Worm (Caenorhabditis elegans) whole organism, mixed stage, embryonic: ENCODE data around the gene spp-20.

ENCODE experiments used
- M03D4.4 ChIP-seq: sonication (generic microtip); optimal IDR thresholded peaks from 2 replicates; lab custom pipeline; 2017; ENCODE audit warnings: mild to moderate bottlenecking, missing genetic modification characterization, missing compliant biosample characterization
- bed-3 ChIP-seq: fragments of 200-800 bp; sonication (Bioruptor generic); optimal IDR thresholded peaks from 3 replicates; lab custom pipeline; 2018; ENCODE audit warnings: mild to moderate bottlenecking, missing genetic modification characterization, moderate library complexity, missing compliant biosample characterization
- blmp-1 ChIP-seq: fragments of 150-350 bp; optimal IDR thresholded peaks from 2 replicates; lab custom pipeline; 2014; ENCODE audit warnings: missing biosample characterization, missing genetic modification characterization
- ceh-39 ChIP-seq: fragments of 150-350 bp; optimal IDR thresholded peaks from 2 replicates; lab custom pipeline; 2014; ENCODE audit warnings: missing biosample characterization, missing genetic modification characterization
- ceh-43 ChIP-seq: fragments of 200-800 bp; sonication (Bioruptor generic); optimal IDR thresholded peaks from 2 replicates; lab custom pipeline; 2018; ENCODE audit warnings: mild to moderate bottlenecking, missing genetic modification characterization, moderate library complexity, missing compliant biosample characterization
- ces-1 ChIP-seq: fragments of 150-350 bp; optimal IDR thresholded peaks from 2 replicates; lab custom pipeline; 2014; ENCODE audit warnings: missing biosample characterization, missing genetic modification reagents, missing genetic modification characterization
- cnd-1 ChIP-seq: fragments of 200-800 bp; sonication (Bioruptor generic); optimal IDR thresholded peaks from 2 replicates; lab custom pipeline; 2018; ENCODE audit warnings: mild to moderate bottlenecking, missing genetic modification characterization, missing compliant biosample characterization
- drap-1 ChIP-seq: fragments of 200-800 bp; sonication (Bioruptor generic); optimal IDR thresholded peaks from 3 replicates; lab custom pipeline; 2018; ENCODE audit warnings: mild to moderate bottlenecking, missing genetic modification characterization, missing compliant biosample characterization
- elt-1 ChIP-seq: sonication (generic microtip); optimal IDR thresholded peaks from 2 replicates; lab custom pipeline; 2017; ENCODE audit warnings: missing genetic modification characterization, mild to moderate bottlenecking, missing compliant biosample characterization, antibody characterized with exemption, moderate library complexity, borderline replicate concordance; ENCODE audit not compliant: insufficient read depth
- elt-3 ChIP-seq: fragments of 150-350 bp; optimal IDR thresholded peaks from 2 replicates; lab custom pipeline; 2014; ENCODE audit warnings: missing biosample characterization, missing genetic modification characterization
- flh-1 ChIP-seq: fragments of 200-800 bp; sonication (Bioruptor generic); optimal IDR thresholded peaks from 2 replicates; lab custom pipeline; 2018; ENCODE audit warnings: mild to moderate bottlenecking, missing genetic modification characterization, moderate library complexity, missing compliant biosample characterization
- ham-2 ChIP-seq: fragments of 200-800 bp; sonication (Bioruptor generic); optimal IDR thresholded peaks from 2 replicates; lab custom pipeline; 2018; ENCODE audit warnings: mild to moderate bottlenecking, missing genetic modification characterization, missing compliant biosample characterization
- lin-13 ChIP-seq: fragments of 150-350 bp; optimal IDR thresholded peaks from 2 replicates; lab custom pipeline; 2014; ENCODE audit warnings: missing biosample characterization, missing genetic modification characterization
- lin-32 ChIP-seq: fragments of 200-800 bp; sonication (Bioruptor generic); optimal IDR thresholded peaks from 2 replicates; lab custom pipeline; 2018; ENCODE audit warnings: mild to moderate bottlenecking, missing genetic modification characterization, missing compliant biosample characterization
- mab-5 ChIP-seq: fragments of 150-350 bp; optimal IDR thresholded peaks from 2 replicates; lab custom pipeline; 2014; ENCODE audit warnings: missing biosample characterization, missing genetic modification characterization
- mep-1 ChIP-seq: fragments of 150-350 bp; optimal IDR thresholded peaks from 2 replicates; lab custom pipeline; 2017; ENCODE audit warnings: missing biosample characterization, missing genetic modification reagents, missing genetic modification characterization, inconsistent platforms
- mls-2 ChIP-seq: sonication (generic microtip); optimal IDR thresholded peaks from 2 replicates; lab custom pipeline; 2016; ENCODE audit warnings: mild to moderate bottlenecking, missing genetic modification characterization, moderate library complexity, missing compliant biosample characterization
- nhr-12 ChIP-seq: fragments of 150-350 bp; optimal IDR thresholded peaks from 2 replicates; lab custom pipeline; 2014; ENCODE audit warnings: missing biosample characterization, missing genetic modification characterization
- nhr-2 ChIP-seq: fragments of 150-350 bp; optimal IDR thresholded peaks from 2 replicates; lab custom pipeline; 2014; ENCODE audit warnings: missing biosample characterization, missing genetic modification characterization
- nhr-28 ChIP-seq: fragments of 150-350 bp; optimal IDR thresholded peaks from 2 replicates; lab custom pipeline; 2014; ENCODE audit warnings: missing biosample characterization, missing genetic modification characterization
- sem-2 ChIP-seq: fragments of 200-800 bp; sonication (Bioruptor generic); optimal IDR thresholded peaks from 2 replicates; lab custom pipeline; 2018; ENCODE audit warnings: mild to moderate bottlenecking, missing genetic modification characterization, missing compliant biosample characterization
- snpc-4 ChIP-seq: fragments of 150-350 bp; optimal IDR thresholded peaks from 2 replicates; lab custom pipeline; 2014; ENCODE audit warnings: missing biosample characterization, missing genetic modification characterization
- sptf-1 ChIP-seq: sonication (generic microtip); optimal IDR thresholded peaks from 2 replicates; lab custom pipeline; 2017; ENCODE audit warnings: mild to moderate bottlenecking, missing genetic modification characterization, moderate library complexity, missing compliant biosample characterization
- tbx-8 ChIP-seq: fragments of 200-800 bp; sonication (Bioruptor generic); optimal IDR thresholded peaks from 2 replicates; lab custom pipeline; 2018; ENCODE audit warnings: mild to moderate bottlenecking, missing genetic modification characterization, moderate library complexity, missing compliant biosample characterization
- unc-120 ChIP-seq: sonication (generic microtip); optimal IDR thresholded peaks from 2 replicates; lab custom pipeline; 2017; ENCODE audit warnings: missing genetic modification characterization, missing compliant biosample characterization; ENCODE audit not compliant: poor library complexity, severe bottlenecking
- unc-39 ChIP-seq: fragments of 150-350 bp; optimal IDR thresholded peaks from 2 replicates; lab custom pipeline; 2014; ENCODE audit warnings: missing biosample characterization, missing genetic modification characterization
- unc-62 ChIP-seq: fragments of 150-350 bp; optimal IDR thresholded peaks from 2 replicates; lab custom pipeline; 2014; ENCODE audit warnings: missing biosample characterization, missing genetic modification reagents, missing genetic modification characterization
- zip-8 ChIP-seq: fragments of 150-350 bp; optimal IDR thresholded peaks from 2 replicates; lab custom pipeline; 2014; ENCODE audit warnings: missing biosample characterization, missing genetic modification characterization

The spp-20 gene

DNA sequence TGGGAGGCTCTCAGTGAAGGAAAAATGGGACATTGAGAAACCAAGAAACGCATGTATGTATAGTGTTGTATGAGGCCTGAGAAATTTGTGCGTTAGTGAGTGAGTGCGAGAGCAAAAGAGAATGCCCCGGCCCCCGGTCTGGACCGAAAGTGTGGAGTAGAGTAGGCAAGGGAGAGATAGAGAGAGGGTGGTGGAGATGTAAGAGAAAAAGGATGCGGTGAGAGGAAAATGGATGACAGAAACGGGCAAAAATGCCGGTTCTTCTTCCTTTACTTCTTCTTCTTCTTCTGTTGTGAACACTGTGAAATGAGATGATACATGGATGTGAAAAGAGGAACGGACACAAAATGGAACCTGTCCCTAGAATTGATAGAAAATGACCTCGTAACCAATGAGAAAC lies 19.7 kb downstream of the spp-20 start:
- TF ChIP-seq elt-3 (tag; lab: Kevin White, UChicago), result no peak
- TF ChIP-seq unc-120 (tag; lab: Kevin White, UChicago), result peak; percentile 12
- peak; percentile 44 for TF ChIP-seq sptf-1 (tag; lab: Kevin White, UChicago)

DNA sequence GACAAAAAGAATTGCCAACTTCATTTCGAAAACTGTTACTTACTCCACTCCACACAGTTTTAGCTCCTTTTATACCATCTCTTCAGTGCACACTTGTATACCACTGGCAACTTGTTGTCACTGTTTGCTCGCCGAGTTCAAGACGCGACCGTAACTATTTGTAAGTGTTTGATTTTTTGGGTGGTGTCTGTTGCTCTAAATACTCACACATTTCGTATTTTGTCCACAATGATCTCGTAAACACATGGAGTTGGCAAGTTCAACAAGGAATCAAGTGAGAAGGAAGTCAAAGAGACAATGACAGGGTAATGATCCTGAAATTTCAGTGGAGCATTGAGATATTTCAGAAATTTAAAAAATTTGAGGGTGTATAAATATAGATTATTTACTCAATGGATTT lies 25.0 kb downstream of the spp-20 start, which contains the start of gene hpo-26:
Gene hpo-26, minus strand, starts transcription at position 31 of the 400 bp plus-strand sequence.
- TF ChIP-seq elt-1 (no peak), nhr-12 (tag; lab: Kevin White, UChicago) (no peak), tbx-8 (GFP tag; lab: Kevin White, UChicago) (no peak), sptf-1 (tag; lab: Kevin White, UChicago) (no peak), lin-32 (no peak), nhr-28 (no peak), bed-3 (GFP tag; lab: Kevin White, UChicago) (no peak), sem-2 (no peak), ceh-43 (no peak), mep-1 (tag; lab: Kevin White, UChicago) (no peak), elt-3 (tag; lab: Kevin White, UChicago) (no peak)

DNA sequence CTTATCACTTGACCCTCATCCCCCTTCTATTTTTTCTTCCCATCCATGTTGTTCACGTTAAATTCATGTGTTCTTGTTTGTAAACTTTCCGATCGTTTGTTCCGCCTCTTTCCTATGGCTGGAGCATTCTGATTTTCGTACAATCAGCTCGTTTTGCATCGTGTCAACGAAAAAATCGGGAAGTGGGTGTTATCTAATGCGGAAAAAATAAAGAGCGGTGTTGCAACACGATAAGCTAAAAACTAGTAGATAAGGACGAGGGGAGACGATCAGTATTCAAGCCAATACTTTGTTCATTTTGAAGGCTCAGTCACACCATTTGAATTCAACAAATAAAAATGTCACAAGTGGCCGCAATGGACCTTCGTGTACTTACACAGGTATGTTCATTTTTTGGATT lies 33.2 kb downstream of the spp-20 start, which contains the start of gene acs-1:
Gene acs-1, plus strand, starts transcription at position 233 of the 400 bp plus-strand sequence.
- TF ChIP-seq nhr-2, result no peak
- TF ChIP-seq unc-62, result no peak

DNA sequence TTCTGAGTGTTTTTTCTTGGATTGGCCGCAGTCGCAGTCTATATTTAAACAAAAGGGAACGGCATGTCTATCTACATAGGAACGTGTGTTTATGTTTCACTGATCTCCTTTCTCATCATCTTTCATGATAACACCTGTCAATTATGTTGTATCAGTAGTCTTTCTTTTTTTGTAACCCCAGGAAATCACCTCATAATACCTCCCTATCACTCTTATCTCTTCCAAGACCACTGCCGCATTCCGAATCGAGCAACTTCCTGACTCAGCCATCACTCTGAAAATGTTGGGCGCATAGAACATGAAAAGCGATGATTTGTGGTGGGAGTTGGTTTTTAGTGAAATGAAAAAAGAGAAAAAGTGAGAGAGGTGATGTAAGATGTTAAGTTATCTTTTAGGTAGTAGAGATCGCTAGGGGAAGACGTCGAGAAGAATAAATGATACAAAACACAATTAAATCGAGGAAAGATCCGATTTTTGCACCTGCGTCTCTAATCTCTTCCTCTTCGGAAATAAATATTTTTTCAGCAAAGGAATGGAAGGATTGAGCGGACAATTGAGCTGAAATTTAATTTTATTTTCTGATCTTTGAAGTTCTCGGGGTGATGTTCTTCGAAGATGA lies 35.0 kb downstream of the spp-20 start:
- TF ChIP-seq flh-1, result no peak
- TF ChIP-seq bed-3 (GFP tag; lab: Kevin White, UChicago), result no peak
- TF ChIP-seq snpc-4 (tag; lab: Kevin White, UChicago), result no peak
- TF ChIP-seq sptf-1 (tag; lab: Kevin White, UChicago), result no peak
- no peak for TF ChIP-seq unc-39 (tag; lab: Kevin White, UChicago)
- no peak for TF ChIP-seq M03D4.4 (tag; lab: Kevin White, UChicago)

DNA sequence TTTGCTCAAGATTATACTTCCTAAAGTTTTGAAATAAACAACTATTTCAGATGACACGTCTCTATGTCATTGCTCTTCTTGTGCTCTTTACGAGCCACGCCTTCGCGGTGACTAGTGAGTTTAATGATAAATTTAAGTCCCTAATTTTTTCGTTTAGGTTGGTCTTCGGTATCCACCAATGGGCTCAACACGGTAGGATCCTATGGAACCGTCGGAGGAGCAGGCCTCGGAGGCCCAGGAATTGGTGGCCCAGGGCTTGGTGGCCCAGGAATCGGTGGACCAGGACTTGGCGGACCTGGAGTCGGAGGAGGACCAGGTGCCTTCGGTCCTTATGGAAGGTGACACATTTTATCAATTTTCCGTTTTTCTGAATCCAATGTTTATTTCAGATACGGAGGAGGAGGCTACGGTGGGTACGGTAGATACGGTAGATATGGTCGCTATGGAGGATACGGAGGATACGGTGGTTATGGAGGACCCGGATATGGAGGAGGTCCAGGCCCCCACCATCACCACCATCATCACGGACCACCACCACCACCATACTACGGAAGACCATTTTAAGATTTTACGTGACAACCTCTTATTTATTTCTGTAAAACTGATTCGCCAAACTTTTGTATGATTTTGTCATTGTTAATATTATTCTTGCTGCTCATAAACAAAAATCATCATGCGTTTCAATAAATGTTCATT lies 37.5 kb downstream of the spp-20 start, which contains the start of the genes F46E10.2 and F46E10.18:
Gene F46E10.2, plus strand, starts transcription at position 51 of the 696 bp plus-strand sequence.
Gene F46E10.18, plus strand, starts transcription at position 646 of the 696 bp plus-strand sequence.
- TF ChIP-seq ces-1 (GFP tag; lab: Kevin White, UChicago) (no peak), drap-1 (GFP tag; lab: Kevin White, UChicago) (no peak), unc-120 (tag; lab: Kevin White, UChicago) (no peak), mab-5 (tag; lab: Kevin White, UChicago) (no peak), ham-2 (no peak)

DNA sequence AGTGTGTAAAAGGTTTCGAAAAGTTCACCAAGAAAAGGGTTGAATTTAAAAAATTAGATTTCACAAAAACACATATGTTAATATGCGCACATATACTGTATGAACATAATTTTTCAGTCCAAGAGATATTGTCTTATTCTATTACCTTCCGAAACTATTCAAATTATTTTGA lies 39.9 kb downstream of the spp-20 start, which contains the start of gene F46E10.3:
Gene F46E10.3, plus strand, starts transcription at position 73 of the 172 bp plus-strand sequence.
- no peak for TF ChIP-seq tbx-8 (GFP tag; lab: Kevin White, UChicago)
- no peak for TF ChIP-seq cnd-1 (tag; lab: Kevin White, UChicago)
- TF ChIP-seq elt-1, result no peak
- TF ChIP-seq blmp-1 (tag; lab: Kevin White, UChicago), result no peak
- no peak for TF ChIP-seq zip-8 (tag; lab: Kevin White, UChicago)
- no peak for TF ChIP-seq ceh-39
- no peak for TF ChIP-seq mab-5 (tag; lab: Kevin White, UChicago)
- no peak for TF ChIP-seq flh-1
- TF ChIP-seq nhr-2, result no peak
- TF ChIP-seq mls-2, result no peak
- no peak for TF ChIP-seq M03D4.4 (tag; lab: Kevin White, UChicago)
- TF ChIP-seq ham-2, result no peak
- no peak for TF ChIP-seq lin-13 (tag; lab: Kevin White, UChicago)
- TF ChIP-seq unc-62, result no peak
- TF ChIP-seq unc-39 (tag; lab: Kevin White, UChicago), result no peak
